Fruit fly (Drosophila melanogaster) whole organism, embryonic: Measurements from ENCODE around the gene CG33647.

Experiments
- Blimp-1 ChIP-seq: fragments of 200-800 bp; sonication (Bioruptor generic); optimal IDR thresholded peaks from 3 replicates; lab custom pipeline; 2018; ENCODE audit warnings: missing biosample characterization, missing genetic modification characterization, mild to moderate bottlenecking, moderate library complexity, missing genetic modification reagents
- CG11504 ChIP-seq: fragments of 200-800 bp; sonication (Bioruptor generic); optimal IDR thresholded peaks from 3 replicates; lab custom pipeline; 2019; ENCODE audit warnings: missing biosample characterization, mild to moderate bottlenecking, missing genetic modification characterization, moderate library complexity
- CG11696 ChIP-seq: fragments of 200-800 bp; sonication (Bioruptor generic); IDR thresholded peaks from 2 replicates; pipeline ENCODE4 v1.3.6; 2022; ENCODE audit warnings: missing biosample characterization, missing genetic modification characterization
- CG12299 ChIP-seq: fragments of 200-800 bp; sonication (Bioruptor generic); optimal IDR thresholded peaks from 2 replicates; lab custom pipeline; 2018; ENCODE audit warnings: missing biosample characterization, mild to moderate bottlenecking, missing genetic modification characterization
- CG12391 ChIP-seq: fragments of 200-800 bp; sonication (Bioruptor generic); optimal IDR thresholded peaks from 3 replicates; lab custom pipeline; 2018; ENCODE audit warnings: missing biosample characterization, mild to moderate bottlenecking, missing genetic modification characterization, moderate library complexity
- CG12659 ChIP-seq: fragments of 200-800 bp; sonication (Bioruptor generic); optimal IDR thresholded peaks from 3 replicates; lab custom pipeline; 2017; ENCODE audit warnings: mild to moderate bottlenecking, missing biosample characterization, missing genetic modification reagents, missing genetic modification characterization
- CG12769 ChIP-seq: fragments of 200-800 bp; sonication (Bioruptor generic); optimal IDR thresholded peaks from 2 replicates; lab custom pipeline; 2019; ENCODE audit warnings: missing biosample characterization, mild to moderate bottlenecking, missing genetic modification characterization, moderate library complexity
- CG13624 ChIP-seq: fragments of 200-800 bp; sonication (Bioruptor generic); optimal IDR thresholded peaks from 2 replicates; lab custom pipeline; 2016; ENCODE audit warnings: missing biosample characterization, missing genetic modification characterization
- CG13775 ChIP-seq: fragments of 200-800 bp; sonication (Bioruptor generic); optimal IDR thresholded peaks from 3 replicates; lab custom pipeline; 2017; ENCODE audit warnings: missing biosample characterization, mild to moderate bottlenecking, missing genetic modification characterization
- CG14441 ChIP-seq: fragments of 200-800 bp; sonication (Bioruptor generic); IDR thresholded peaks from 2 replicates; pipeline ENCODE4 v1.3.6; 2022; ENCODE audit warnings: missing biosample characterization, missing genetic modification characterization
- CG17361 ChIP-seq: fragments of 200-800 bp; sonication (Bioruptor generic); IDR thresholded peaks from 3 replicates; pipeline ENCODE4 v1.3.6; 2022; ENCODE audit warnings: missing biosample characterization, missing genetic modification characterization
- CG1792 ChIP-seq: fragments of 200-800 bp; sonication (Bioruptor generic); optimal IDR thresholded peaks from 2 replicates; lab custom pipeline; 2016; ENCODE audit warnings: missing biosample characterization, missing genetic modification characterization
- CG1832 ChIP-seq: fragments of 200-800 bp; sonication (Bioruptor generic); optimal IDR thresholded peaks from 2 replicates; lab custom pipeline; 2017; ENCODE audit warnings: missing biosample characterization, mild to moderate bottlenecking, missing genetic modification characterization, inconsistent platforms
- CG2120 ChIP-seq: fragments of 200-800 bp; sonication (Bioruptor generic); optimal IDR thresholded peaks from 3 replicates; lab custom pipeline; 2016; ENCODE audit warnings: missing biosample characterization, missing genetic modification characterization
- CG2678 ChIP-seq: fragments of 200-800 bp; sonication (Bioruptor generic); optimal IDR thresholded peaks from 3 replicates; lab custom pipeline; 2019; ENCODE audit warnings: missing biosample characterization, mild to moderate bottlenecking, missing genetic modification characterization, moderate library complexity
- CG3163 ChIP-seq: fragments of 200-800 bp; sonication (Bioruptor generic); optimal IDR thresholded peaks from 3 replicates; lab custom pipeline; 2016; ENCODE audit warnings: missing biosample characterization, missing genetic modification characterization
- CG34422 ChIP-seq: fragments of 200-800 bp; sonication (Bioruptor generic); IDR thresholded peaks from 3 replicates; pipeline ENCODE4 v1.3.6; 2022; ENCODE audit warnings: missing biosample characterization, missing genetic modification characterization
- CG43689 ChIP-seq: fragments of 200-800 bp; sonication (Bioruptor generic); IDR thresholded peaks from 2 replicates; pipeline ENCODE4 v1.3.6; 2022; ENCODE audit warnings: missing biosample characterization, missing genetic modification characterization
- CG4617 ChIP-seq: fragments of 200-800 bp; sonication (Bioruptor generic); optimal IDR thresholded peaks from 3 replicates; lab custom pipeline; 2016; ENCODE audit warnings: missing biosample characterization, missing genetic modification characterization, borderline replicate concordance
- CG5245 ChIP-seq: fragments of 200-800 bp; sonication (Bioruptor generic); optimal IDR thresholded peaks from 3 replicates; lab custom pipeline; 2016; ENCODE audit warnings: missing biosample characterization, missing genetic modification characterization
- CG6175 ChIP-seq: fragments of 200-800 bp; sonication (Bioruptor generic); IDR thresholded peaks from 3 replicates; pipeline ENCODE4 v1.3.6; 2022; ENCODE audit warnings: missing biosample characterization, missing genetic modification characterization
- CG6689 ChIP-seq: fragments of 200-800 bp; sonication (Bioruptor generic); IDR thresholded peaks from 2 replicates; pipeline ENCODE4 v1.3.6; 2022; ENCODE audit warnings: missing biosample characterization, missing genetic modification characterization
- CG7357 ChIP-seq: fragments of 200-800 bp; sonication (Bioruptor generic); IDR thresholded peaks from 3 replicates; pipeline ENCODE4 v1.3.6; 2022; ENCODE audit warnings: missing biosample characterization, missing genetic modification characterization
- CG9932 ChIP-seq: fragments of 200-800 bp; sonication (Bioruptor generic); IDR thresholded peaks from 2 replicates; pipeline ENCODE4 v1.3.6; 2022; ENCODE audit warnings: missing biosample characterization, missing genetic modification characterization
- Doc3 ChIP-seq: fragments of 200-800 bp; sonication (Bioruptor generic); IDR thresholded peaks from 3 replicates; pipeline ENCODE4 v1.3.6; 2022; ENCODE audit warnings: missing biosample characterization, missing genetic modification characterization; ENCODE audit not compliant: partially characterized antibody
- Drgx ChIP-seq: fragments of 200-800 bp; sonication (Bioruptor generic); IDR thresholded peaks from 2 replicates; pipeline ENCODE4 v1.3.6; 2022; ENCODE audit warnings: missing biosample characterization, missing genetic modification characterization
- Hand ChIP-seq: fragments of 200-800 bp; sonication (Bioruptor generic); optimal IDR thresholded peaks from 2 replicates; lab custom pipeline; 2017; ENCODE audit warnings: mild to moderate bottlenecking, missing biosample characterization, missing genetic modification reagents, missing genetic modification characterization
- Mrtf ChIP-seq: fragments of 200-800 bp; sonication (Bioruptor generic); IDR thresholded peaks from 3 replicates; pipeline ENCODE4 v1.3.6; 2022; ENCODE audit warnings: missing biosample characterization, missing genetic modification characterization
- NC2β ChIP-seq: fragments of 200-800 bp; sonication (Bioruptor generic); optimal IDR thresholded peaks from 2 replicates; lab custom pipeline; 2016; ENCODE audit warnings: missing biosample characterization, missing genetic modification characterization
- PHDP ChIP-seq: fragments of 200-800 bp; sonication (Bioruptor generic); optimal IDR thresholded peaks from 3 replicates; lab custom pipeline; 2018; ENCODE audit warnings: missing biosample characterization, mild to moderate bottlenecking, missing genetic modification characterization, moderate library complexity
- Rx ChIP-seq: fragments of 200-800 bp; sonication (Bioruptor generic); IDR thresholded peaks from 2 replicates; pipeline ENCODE4 v1.3.6; 2022; ENCODE audit warnings: missing biosample characterization, missing genetic modification characterization
- Six4 ChIP-seq: fragments of 200-800 bp; sonication (Bioruptor generic); optimal IDR thresholded peaks from 2 replicates; lab custom pipeline; 2016; ENCODE audit warnings: missing biosample characterization, missing genetic modification characterization
- bcd ChIP-seq: fragments of 200-800 bp; sonication (Bioruptor generic); optimal IDR thresholded peaks from 2 replicates; lab custom pipeline; 2017; ENCODE audit warnings: missing biosample characterization, mild to moderate bottlenecking, missing genetic modification characterization
- cad ChIP-seq: fragments of >200 bp; optimal IDR thresholded peaks from 2 replicates; lab custom pipeline; 2017; ENCODE audit warnings: missing biosample characterization, missing genetic modification characterization
- chif ChIP-seq, 2 experiments: fragments of 200-800 bp; sonication (Bioruptor generic); optimal IDR thresholded peaks; 3 replicates each; lab custom pipeline; 2016; ENCODE audit warnings: missing biosample characterization in 2 of 2, missing genetic modification characterization in 2 of 2
- cwo ChIP-seq: fragments of 200-800 bp; sonication (Bioruptor generic); optimal IDR thresholded peaks from 3 replicates; lab custom pipeline; 2017; ENCODE audit warnings: missing biosample characterization, missing genetic modification characterization, mild to moderate bottlenecking, moderate library complexity, missing genetic modification reagents
- dmrt11E ChIP-seq: fragments of 200-800 bp; sonication (Bioruptor generic); optimal IDR thresholded peaks from 3 replicates; lab custom pipeline; 2018; ENCODE audit warnings: missing biosample characterization, mild to moderate bottlenecking, missing genetic modification characterization, moderate library complexity
- ems ChIP-seq: fragments of 200-800 bp; sonication (Bioruptor generic); optimal IDR thresholded peaks from 3 replicates; lab custom pipeline; 2016; ENCODE audit warnings: missing biosample characterization, missing genetic modification characterization
- gsb-n ChIP-seq: fragments of 200-800 bp; sonication (Bioruptor generic); optimal IDR thresholded peaks from 3 replicates; lab custom pipeline; 2018; ENCODE audit warnings: missing biosample characterization, mild to moderate bottlenecking, missing genetic modification characterization
- hkb ChIP-seq, 2 experiments: fragments of 200-800 bp in 1 of 2; fragments of >200 bp in 1 of 2; sonication (Bioruptor generic) in 1 of 2; IDR thresholded peaks in 1 of 2; optimal IDR thresholded peaks in 1 of 2; 2 replicates each; pipeline versions ENCODE4 v1.3.6 to Lab custom; 2017 to 2022; ENCODE audit warnings: missing biosample characterization in 1 of 2, missing genetic modification characterization in 1 of 2
- jumu ChIP-seq: fragments of 200-800 bp; sonication (Bioruptor generic); optimal IDR thresholded peaks from 3 replicates; lab custom pipeline; 2016; ENCODE audit warnings: missing biosample characterization, missing genetic modification characterization
- lilli ChIP-seq: fragments of 200-800 bp; sonication (Bioruptor generic); optimal IDR thresholded peaks from 3 replicates; lab custom pipeline; 2016; ENCODE audit warnings: missing biosample characterization, missing genetic modification characterization
- lmd ChIP-seq: fragments of 200-800 bp; sonication (Bioruptor generic); IDR thresholded peaks from 2 replicates; pipeline ENCODE4 v1.3.6; 2022; ENCODE audit warnings: missing biosample characterization, missing genetic modification characterization
- maf-S ChIP-seq: fragments of 200-800 bp; sonication (Bioruptor generic); optimal IDR thresholded peaks from 2 replicates; lab custom pipeline; 2016; ENCODE audit warnings: missing biosample characterization, missing genetic modification characterization
- nmo ChIP-seq: fragments of 200-800 bp; sonication (Bioruptor generic); optimal IDR thresholded peaks from 2 replicates; lab custom pipeline; 2018; ENCODE audit warnings: missing biosample characterization, mild to moderate bottlenecking, missing genetic modification characterization, moderate library complexity
- pnt ChIP-seq: fragments of 200-800 bp; sonication (Bioruptor generic); optimal IDR thresholded peaks from 3 replicates; lab custom pipeline; 2016; ENCODE audit warnings: missing biosample characterization, missing genetic modification characterization
- pum ChIP-seq: fragments of 200-800 bp; sonication (Bioruptor generic); optimal IDR thresholded peaks from 2 replicates; lab custom pipeline; 2016; ENCODE audit warnings: missing biosample characterization, missing genetic modification characterization
- ranshi ChIP-seq: fragments of 200-800 bp; sonication (Bioruptor generic); IDR thresholded peaks from 2 replicates; pipeline ENCODE4 v1.3.6; 2022; ENCODE audit warnings: missing biosample characterization, missing genetic modification characterization
- seq ChIP-seq: fragments of 200-800 bp; sonication (Bioruptor generic); IDR thresholded peaks from 2 replicates; pipeline ENCODE4 v1.3.6; 2022; ENCODE audit warnings: missing biosample characterization, missing genetic modification characterization
- yki ChIP-seq: fragments of >200 bp; optimal IDR thresholded peaks from 3 replicates; lab custom pipeline; 2018
- zfh2 ChIP-seq: fragments of 200-800 bp; sonication (Bioruptor generic); optimal IDR thresholded peaks from 2 replicates; lab custom pipeline; 2016; ENCODE audit warnings: missing biosample characterization, missing genetic modification characterization

CG33647 gene

dm6 chr3L:19190791-19191190 lies 45.4 kb upstream of the CG33647 start (continued):
- TF ChIP-seq dmrt11E (tag; lab: Kevin White, UChicago): peak; percentile 23
- no peak for TF ChIP-seq pum (GFP tag; lab: Kevin White, UChicago)
- TF ChIP-seq bcd (GFP tag; lab: Kevin White, UChicago): peak; percentile 37
- no peak for TF ChIP-seq Six4
- no peak for TF ChIP-seq CG17361 (GFP tag; lab: Robert Waterston, UW)
- TF ChIP-seq NC2β: peak; percentile 10
- peak; percentile 39 for TF ChIP-seq pnt (GFP tag; lab: Kevin White, UChicago)
- TF ChIP-seq CG2678: peak; percentile 29
- TF ChIP-seq chif (GFP tag; optimal IDR thresholded peaks at IDR 0.05; lab: Kevin White, UChicago): peak in 1 of 2 experiments; percentile 45
- no peak for TF ChIP-seq CG1832 (GFP tag; lab: Kevin White, UChicago)
- no peak for TF ChIP-seq CG13775 (GFP tag; lab: Kevin White, UChicago)
- 0 out of 2 replicates have a peak, but pooled peaks have one; percentile 13 for TF ChIP-seq seq (GFP tag; lab: Robert Waterston, UW)
- TF ChIP-seq Blimp-1 (GFP tag; lab: Kevin White, UChicago): peak; percentile 24
- TF ChIP-seq CG12769 (tag; lab: Kevin White, UChicago): no peak
- no peak for TF ChIP-seq CG1792 (GFP tag; lab: Kevin White, UChicago)
- TF ChIP-seq CG11696 (GFP tag; lab: Robert Waterston, UW): no peak
- TF ChIP-seq CG4617: no peak
- TF ChIP-seq CG12391 (tag; lab: Kevin White, UChicago): peak; percentile 28
- peak; percentile 34 for TF ChIP-seq PHDP (tag; lab: Kevin White, UChicago)
- peak; percentile 5 for TF ChIP-seq ems (GFP tag; lab: Kevin White, UChicago)
- TF ChIP-seq zfh2 (GFP tag; lab: Kevin White, UChicago): peak; percentile 27
- 0 out of 3 replicates have a peak, but pooled peaks have one; percentile 13 for TF ChIP-seq CG7357 (GFP tag; lab: Robert Waterston, UW)
- 0 out of 2 replicates have a peak, but pooled peaks have one; percentile 17 for TF ChIP-seq CG14441 (GFP tag; lab: Robert Waterston, UW)
- peak; percentile 50 for TF ChIP-seq lilli (GFP tag; lab: Kevin White, UChicago)
- TF ChIP-seq lmd (GFP tag; lab: Robert Waterston, UW): 0 out of 2 replicates have a peak, but pooled peaks have one; percentile 21
- TF ChIP-seq jumu (GFP tag; lab: Kevin White, UChicago): peak; percentile 35
- TF ChIP-seq cad (GFP tag; lab: Kevin White, UChicago): no peak
- TF ChIP-seq Drgx (GFP tag; lab: Robert Waterston, UW): 0 out of 2 replicates have a peak, but pooled peaks have one; percentile 12
- peak; percentile 0 for TF ChIP-seq nmo (GFP tag; lab: Kevin White, UChicago)
- TF ChIP-seq CG13624 (GFP tag; lab: Kevin White, UChicago): peak; percentile 30
- no peak for TF ChIP-seq CG43689
- no peak for TF ChIP-seq gsb-n
- TF ChIP-seq CG6689 (GFP tag; lab: Robert Waterston, UW): 0 out of 2 replicates have a peak, but pooled peaks have one; percentile 39
- peak; percentile 16; the same call in 1 of the 3 replicates for TF ChIP-seq CG34422 (GFP tag; lab: Robert Waterston, UW)
- TF ChIP-seq CG6175: no peak
- TF ChIP-seq yki (lab: Kevin White, UChicago): no peak
- no peak for TF ChIP-seq hkb (optimal IDR thresholded peaks at IDR 0.05; lab: Kevin White, UChicago)
- no peak for TF ChIP-seq hkb (GFP tag; IDR thresholded peaks at IDR 0.05; lab: Robert Waterston, UW)
- TF ChIP-seq CG9932 (GFP tag; lab: Robert Waterston, UW): no peak
- TF ChIP-seq Rx (GFP tag; lab: Robert Waterston, UW): 0 out of 2 replicates have a peak, but pooled peaks have one; percentile 25
- TF ChIP-seq CG12299 (tag; lab: Kevin White, UChicago): no peak
- 0 out of 3 replicates have a peak, but pooled peaks have one; percentile 32 for TF ChIP-seq Mrtf (GFP tag; lab: Robert Waterston, UW)
- TF ChIP-seq Doc3 (GFP tag; lab: Robert Waterston, UW): no peak
- TF ChIP-seq maf-S (GFP tag; lab: Kevin White, UChicago): peak; percentile 29
- peak; percentile 5 for TF ChIP-seq CG3163 (GFP tag; lab: Kevin White, UChicago)
- TF ChIP-seq ranshi (GFP tag; lab: Robert Waterston, UW): 0 out of 2 replicates have a peak, but pooled peaks have one; percentile 15
- peak; percentile 45 for TF ChIP-seq CG11504 (tag; lab: Kevin White, UChicago)
- TF ChIP-seq CG2120 (GFP tag; lab: Kevin White, UChicago): peak; percentile 60
- no peak for TF ChIP-seq CG12659
- no peak for TF ChIP-seq cwo (GFP tag; lab: Kevin White, UChicago)
- peak; percentile 4 for TF ChIP-seq CG5245 (GFP tag; lab: Kevin White, UChicago)
- TF ChIP-seq Hand: peak; percentile 15
